Worm (Caenorhabditis elegans) whole organism, young adult: Measurements from ENCODE around the gene nspc-18.

ENCODE experiments used
- B0019.2 ChIP-seq: fragments of 200-800 bp; sonication (Bioruptor generic); conservative IDR thresholded peaks from 2 replicates; pipeline ENCODE4 v1.3.6; 2022; ENCODE audit warnings: missing genetic modification reagents, missing genetic modification characterization, missing compliant biosample characterization
- B0336.3 ChIP-seq: fragments of 200-800 bp; sonication (Bioruptor generic); IDR thresholded peaks from 2 replicates; pipeline ENCODE4 v1.3.6; 2022; ENCODE audit warnings: missing genetic modification characterization, missing compliant biosample characterization
- F22D6.2 ChIP-seq: sonication (generic microtip); optimal IDR thresholded peaks from 2 replicates; lab custom pipeline; 2016; ENCODE audit warnings: mild to moderate bottlenecking, missing genetic modification characterization, missing compliant biosample characterization
- F23B12.7 ChIP-seq: sonication (generic microtip); optimal IDR thresholded peaks from 2 replicates; lab custom pipeline; 2017; ENCODE audit warnings: missing genetic modification characterization, mild to moderate bottlenecking, missing compliant biosample characterization, antibody characterized with exemption, moderate library complexity; ENCODE audit not compliant: insufficient read depth
- F33H1.4 ChIP-seq: fragments of 200-800 bp; sonication (Bioruptor generic); IDR thresholded peaks from 2 replicates; pipeline ENCODE4 v1.3.6; 2022; ENCODE audit warnings: missing genetic modification reagents, missing genetic modification characterization, missing compliant biosample characterization
- F39B2.1 ChIP-seq: fragments of 200-800 bp; sonication (Bioruptor generic); IDR thresholded peaks from 2 replicates; pipeline ENCODE4 v1.3.6; 2022; ENCODE audit warnings: missing genetic modification reagents, missing genetic modification characterization, missing compliant biosample characterization
- F49E8.2 ChIP-seq: sonication (generic microtip); optimal IDR thresholded peaks from 3 replicates; lab custom pipeline; 2017; ENCODE audit warnings: missing genetic modification characterization, mild to moderate bottlenecking, missing compliant biosample characterization, antibody characterized with exemption, moderate library complexity; ENCODE audit not compliant: insufficient read depth
- K11D2.4 ChIP-seq: fragments of 200-800 bp; sonication (Bioruptor generic); IDR thresholded peaks from 2 replicates; pipeline ENCODE4 v1.3.6; 2022; ENCODE audit warnings: missing genetic modification reagents, missing genetic modification characterization, missing compliant biosample characterization
- K12H6.12 ChIP-seq: fragments of 200-800 bp; sonication (Bioruptor generic); optimal IDR thresholded peaks from 2 replicates; lab custom pipeline; 2018; ENCODE audit warnings: mild to moderate bottlenecking, missing genetic modification characterization, missing compliant biosample characterization
- Y53G8AR.9 ChIP-seq: fragments of 200-800 bp; sonication (Bioruptor generic); conservative IDR thresholded peaks from 2 replicates; pipeline ENCODE4 v1.3.6; 2022; ENCODE audit warnings: missing genetic modification reagents, missing genetic modification characterization, missing compliant biosample characterization
- Y56A3A.18 ChIP-seq: fragments of 200-800 bp; sonication (Bioruptor generic); IDR thresholded peaks from 2 replicates; pipeline ENCODE4 v1.3.6; 2022; ENCODE audit warnings: missing genetic modification reagents, missing genetic modification characterization, missing compliant biosample characterization
- Y95B8A.8 ChIP-seq: fragments of 200-800 bp; sonication (Bioruptor generic); IDR thresholded peaks from 2 replicates; pipeline ENCODE4 v1.3.6; 2022; ENCODE audit warnings: missing genetic modification reagents, missing genetic modification characterization, missing compliant biosample characterization
- atf-7 ChIP-seq: sonication (generic microtip); optimal IDR thresholded peaks from 2 replicates; lab custom pipeline; 2017; ENCODE audit warnings: mild to moderate bottlenecking, missing genetic modification characterization, missing compliant biosample characterization
- cebp-1 ChIP-seq, 2 experiments: fragments of 200-800 bp in 1 of 2; sonication (Bioruptor generic) in 1 of 2; sonication (generic microtip) in 1 of 2; IDR thresholded peaks in 1 of 2; optimal IDR thresholded peaks in 1 of 2; 2 replicates each; pipeline versions ENCODE4 v1.3.6 to Lab custom; 2017 to 2022; ENCODE audit warnings: missing compliant biosample characterization in 2 of 2, missing genetic modification characterization in 2 of 2, mild to moderate bottlenecking in 1 of 2, missing genetic modification reagents in 1 of 2, moderate library complexity in 1 of 2
- ceh-27 ChIP-seq: fragments of 200-800 bp; sonication (Bioruptor generic); optimal IDR thresholded peaks from 2 replicates; lab custom pipeline; 2018; ENCODE audit warnings: mild to moderate bottlenecking, missing genetic modification characterization, moderate library complexity, missing compliant biosample characterization
- ceh-40 ChIP-seq: fragments of 200-800 bp; sonication (Bioruptor generic); IDR thresholded peaks from 2 replicates; pipeline ENCODE4 v1.3.6; 2022; ENCODE audit warnings: missing genetic modification characterization, missing compliant biosample characterization
- chd-7 ChIP-seq: sonication (generic microtip); optimal IDR thresholded peaks from 2 replicates; lab custom pipeline; 2016; ENCODE audit warnings: mild to moderate bottlenecking, missing genetic modification characterization, moderate library complexity, missing compliant biosample characterization
- dox-1 ChIP-seq: fragments of 200-800 bp; sonication (Bioruptor generic); IDR thresholded peaks from 2 replicates; pipeline ENCODE4 v1.3.6; 2022; ENCODE audit warnings: missing genetic modification reagents, missing genetic modification characterization, missing compliant biosample characterization
- egrh-3 ChIP-seq: fragments of 200-800 bp; sonication (Bioruptor generic); IDR thresholded peaks from 2 replicates; pipeline ENCODE4 v1.3.6; 2022; ENCODE audit warnings: missing genetic modification reagents, missing genetic modification characterization, missing compliant biosample characterization
- fkh-3 ChIP-seq: sonication (generic microtip); optimal IDR thresholded peaks from 2 replicates; lab custom pipeline; 2016; ENCODE audit warnings: mild to moderate bottlenecking, missing genetic modification characterization, missing compliant biosample characterization
- gei-17 ChIP-seq: fragments of 200-800 bp; sonication (Bioruptor generic); optimal IDR thresholded peaks from 2 replicates; lab custom pipeline; 2018; ENCODE audit warnings: mild to moderate bottlenecking, missing genetic modification characterization, missing compliant biosample characterization
- hmg-1.2 ChIP-seq: fragments of 200-800 bp; sonication (Bioruptor generic); IDR thresholded peaks from 2 replicates; pipeline ENCODE4 v1.3.6; 2022; ENCODE audit warnings: missing genetic modification reagents, missing genetic modification characterization, missing compliant biosample characterization
- hmg-20 ChIP-seq: fragments of 200-800 bp; sonication (Bioruptor generic); IDR thresholded peaks from 2 replicates; pipeline ENCODE4 v1.3.6; 2022; ENCODE audit warnings: missing genetic modification reagents, missing genetic modification characterization, missing compliant biosample characterization
- hsf-1 ChIP-seq: fragments of 200-800 bp; sonication (Bioruptor generic); IDR thresholded peaks from 2 replicates; pipeline ENCODE4 v1.3.6; 2022; ENCODE audit warnings: missing genetic modification reagents, missing genetic modification characterization, missing compliant biosample characterization
- let-526 ChIP-seq: fragments of 200-800 bp; sonication (Bioruptor generic); IDR thresholded peaks from 2 replicates; pipeline ENCODE4 v1.3.6; 2022; ENCODE audit warnings: missing genetic modification reagents, missing genetic modification characterization, missing compliant biosample characterization
- let-607 ChIP-seq, 2 experiments: fragments of 200-800 bp in 1 of 2; sonication (Bioruptor generic) in 1 of 2; sonication (generic microtip) in 1 of 2; optimal IDR thresholded peaks; 2 replicates each; lab custom pipeline; 2016 to 2018; ENCODE audit warnings: mild to moderate bottlenecking in 2 of 2, missing compliant biosample characterization in 2 of 2, missing genetic modification characterization in 2 of 2, moderate library complexity in 2 of 2, missing genotype in 1 of 2
- lin-40 ChIP-seq: sonication (generic microtip); optimal IDR thresholded peaks from 2 replicates; lab custom pipeline; 2016; ENCODE audit warnings: missing genetic modification characterization, mild to moderate bottlenecking, missing compliant biosample characterization, missing genotype, missing genetic modification reagents
- madf-8 ChIP-seq: fragments of 200-800 bp; sonication (Bioruptor generic); conservative IDR thresholded peaks from 2 replicates; pipeline ENCODE4 v1.3.6; 2022; ENCODE audit warnings: missing genetic modification reagents, missing genetic modification characterization, missing compliant biosample characterization
- mcd-1 ChIP-seq: fragments of 200-800 bp; sonication (Bioruptor generic); IDR thresholded peaks from 2 replicates; pipeline ENCODE4 v1.3.6; 2022; ENCODE audit warnings: missing genetic modification reagents, missing genetic modification characterization, missing compliant biosample characterization
- nfya-2 ChIP-seq: fragments of 200-800 bp; sonication (Bioruptor generic); IDR thresholded peaks from 2 replicates; pipeline ENCODE4 v1.3.6; 2022; ENCODE audit warnings: missing genetic modification reagents, missing genetic modification characterization, missing compliant biosample characterization
- nhr-27 ChIP-seq: fragments of 200-800 bp; sonication (Bioruptor generic); optimal IDR thresholded peaks from 2 replicates; lab custom pipeline; 2018; ENCODE audit warnings: mild to moderate bottlenecking, missing genetic modification characterization, moderate library complexity, missing compliant biosample characterization
- nhr-80 ChIP-seq: sonication (generic microtip); optimal IDR thresholded peaks from 2 replicates; lab custom pipeline; 2016; ENCODE audit warnings: missing genetic modification characterization, missing compliant biosample characterization
- pha-4 ChIP-seq: fragments of 150-350 bp; sonication (generic microtip); optimal IDR thresholded peaks from 2 replicates; lab custom pipeline; 2014; ENCODE audit warnings: missing biosample characterization, missing genetic modification reagents, missing genetic modification characterization
- rcor-1 ChIP-seq: fragments of 200-800 bp; sonication (Bioruptor generic); IDR thresholded peaks from 2 replicates; pipeline ENCODE4 v1.3.6; 2022; ENCODE audit warnings: missing genetic modification reagents, missing genetic modification characterization, missing compliant biosample characterization
- repo-1 ChIP-seq: sonication (generic microtip); optimal IDR thresholded peaks from 2 replicates; lab custom pipeline; 2017; ENCODE audit warnings: mild to moderate bottlenecking, missing genetic modification characterization, missing compliant biosample characterization
- rpc-1 ChIP-seq, 2 experiments: fragments of 150-350 bp in 1 of 2; sonication (generic microtip) in 1 of 2; optimal IDR thresholded peaks; 2 replicates each; lab custom pipeline; 2014 to 2018; ENCODE audit warnings: missing biosample characterization in 1 of 2, missing genetic modification characterization in 1 of 2, missing genetic modification reagents in 1 of 2, missing genotype in 1 of 2
- sea-2 ChIP-seq: fragments of 200-800 bp; sonication (Bioruptor generic); IDR thresholded peaks from 2 replicates; pipeline ENCODE4 v1.3.6; 2022; ENCODE audit warnings: missing genetic modification characterization, missing compliant biosample characterization
- tbp1 ChIP-seq: fragments of 200-800 bp; sonication (Bioruptor generic); optimal IDR thresholded peaks from 2 replicates; lab custom pipeline; 2018; ENCODE audit warnings: mild to moderate bottlenecking, missing genetic modification characterization, missing compliant biosample characterization
- unc-62 ChIP-seq: fragments of 150-350 bp; optimal IDR thresholded peaks from 2 replicates; lab custom pipeline; 2014; ENCODE audit warnings: missing biosample characterization, missing genetic modification reagents, missing genetic modification characterization
- xnd-1 ChIP-seq: sonication (generic microtip); optimal IDR thresholded peaks from 2 replicates; lab custom pipeline; 2016; ENCODE audit warnings: missing genotype, missing genetic modification reagents, missing genetic modification characterization, missing compliant biosample characterization
- zfh-2 ChIP-seq: fragments of 200-800 bp; sonication (Bioruptor generic); conservative IDR thresholded peaks from 2 replicates; pipeline ENCODE4 v1.3.6; 2022; ENCODE audit warnings: missing genetic modification reagents, missing genetic modification characterization, missing compliant biosample characterization
- zim-3 ChIP-seq: sonication (generic microtip); optimal IDR thresholded peaks from 2 replicates; lab custom pipeline; 2017; ENCODE audit warnings: mild to moderate bottlenecking, missing genetic modification characterization, moderate library complexity, missing compliant biosample characterization
- ztf-22 ChIP-seq: fragments of 200-800 bp; sonication (Bioruptor generic); optimal IDR thresholded peaks from 2 replicates; lab custom pipeline; 2018; ENCODE audit warnings: mild to moderate bottlenecking, missing genetic modification characterization, moderate library complexity, missing compliant biosample characterization
- ztf-3 ChIP-seq: fragments of 200-800 bp; sonication (Bioruptor generic); optimal IDR thresholded peaks from 2 replicates; lab custom pipeline; 2018; ENCODE audit warnings: mild to moderate bottlenecking, missing genetic modification characterization, missing compliant biosample characterization

Gene nspc-18

DNA sequence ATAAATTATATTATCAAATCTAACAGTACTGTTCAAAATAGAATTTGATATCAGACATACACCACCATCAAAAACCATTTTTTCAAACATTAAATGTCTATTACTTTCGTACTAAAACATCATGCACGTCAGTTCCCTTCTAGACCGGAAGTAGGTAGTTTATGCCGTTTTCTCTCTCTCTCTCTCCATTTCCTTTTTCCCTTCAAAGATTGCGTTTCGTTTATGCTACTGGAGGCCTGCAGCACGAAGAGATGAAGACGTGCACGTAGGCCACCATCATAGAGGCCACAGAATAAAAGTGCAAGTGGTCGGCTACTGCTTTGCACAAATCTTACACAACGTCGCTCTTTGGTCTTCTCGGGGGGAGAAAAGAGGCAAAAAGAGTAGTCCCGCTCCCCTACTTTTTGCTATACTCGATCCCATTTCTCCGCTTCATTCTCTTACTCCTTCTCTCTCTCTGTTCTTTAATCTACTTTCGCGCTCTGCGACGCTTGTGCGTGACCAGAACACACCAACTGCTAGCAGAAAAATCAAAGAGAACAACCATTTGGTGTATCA lies 34.0 kb upstream of the nspc-18 start (continued):
- peak; percentile 23 for TF ChIP-seq zim-3 (tag; lab: Kevin White, UChicago)
- TF ChIP-seq B0019.2 (GFP tag; lab: Robert Waterston, UW), result no peak
- TF ChIP-seq nhr-80, result peak; percentile 61
- TF ChIP-seq mcd-1, result peak; percentile 36; the same call in 1 of the 2 replicates
- no peak for TF ChIP-seq sea-2
- no peak for TF ChIP-seq F49E8.2 (tag; lab: Kevin White, UChicago)
- TF ChIP-seq dox-1 (GFP tag; lab: Robert Waterston, UW), result peak; percentile 64
- TF ChIP-seq Y53G8AR.9 (GFP tag; lab: Robert Waterston, UW), result peak; percentile 63
- TF ChIP-seq nhr-27 (tag; lab: Kevin White, UChicago), result no peak
- peak; percentile 32; the same call in 1 of the 2 replicates for TF ChIP-seq rcor-1 (GFP tag; lab: Robert Waterston, UW)
- 0 out of 2 replicates have a peak, but pooled peaks have one; percentile 61 for TF ChIP-seq K11D2.4
- TF ChIP-seq ceh-40 (GFP tag; lab: Robert Waterston, UW), result no peak
- TF ChIP-seq lin-40, result peak; percentile 49
- 0 out of 2 replicates have a peak, but pooled peaks have one; percentile 9 for TF ChIP-seq egrh-3 (GFP tag; lab: Robert Waterston, UW)
- peak; percentile 48 for TF ChIP-seq ztf-22 (GFP tag; lab: Kevin White, UChicago)

DNA sequence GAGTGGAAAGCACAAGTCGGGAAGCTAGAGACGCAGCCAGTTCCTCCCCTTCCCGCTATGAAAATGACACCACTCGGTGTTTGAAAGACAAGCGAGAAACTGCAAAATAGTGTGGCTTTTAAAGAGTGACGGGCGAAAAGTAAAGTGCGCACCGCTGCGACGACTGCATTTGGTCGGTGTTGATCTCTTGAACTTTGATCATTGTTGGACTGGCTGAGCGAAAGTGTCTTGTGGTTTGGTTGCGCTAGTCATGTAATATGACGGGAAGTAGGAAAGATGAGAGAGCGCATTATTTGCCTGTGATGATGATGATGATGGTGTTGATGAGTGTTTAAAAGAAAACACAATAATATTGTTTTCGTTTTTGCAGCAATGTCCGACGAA lies 32.8 kb upstream of the nspc-18 start:
- TF ChIP-seq let-526 (peak; percentile 27; the same call in 1 of the 2 replicates), nfya-2 (no peak), cebp-1 (GFP tag; IDR thresholded peaks at IDR 0.05; lab: Robert Waterston, UW) (peak; percentile 48; the same call in 1 of the 2 replicates), cebp-1 (tag; optimal IDR thresholded peaks at IDR 0.05; lab: Kevin White, UChicago) (peak; percentile 90), Y56A3A.18 (peak; percentile 45; the same call in 1 of the 2 replicates), F39B2.1 (no peak), Y95B8A.8 (GFP tag; lab: Robert Waterston, UW) (no peak), pha-4 (peak; percentile 83), rpc-1 (optimal IDR thresholded peaks at IDR 0.05; lab: Kevin White, UChicago) (no peak), rpc-1 (tag; optimal IDR thresholded peaks at IDR 0.05; lab: Kevin White, UChicago) (no peak), Y53G8AR.9 (GFP tag; lab: Robert Waterston, UW) (no peak), ceh-40 (GFP tag; lab: Robert Waterston, UW) (no peak), let-607 (tag; optimal IDR thresholded peaks at IDR 0.05; lab: Kevin White, UChicago) (peak; percentile 9 to 37), zfh-2 (peak; percentile 79), repo-1 (tag; lab: Kevin White, UChicago) (peak; percentile 53), hmg-1.2 (GFP tag; lab: Robert Waterston, UW) (peak; percentile 59; the same call in 1 of the 2 replicates), K11D2.4 (peak; percentile 78), B0336.3 (GFP tag; lab: Robert Waterston, UW) (0 out of 2 replicates have a peak, but pooled peaks have one; percentile 66), dox-1 (GFP tag; lab: Robert Waterston, UW) (peak; percentile 58), chd-7 (tag; lab: Kevin White, UChicago) (peak; percentile 76), ceh-27 (GFP tag; lab: Kevin White, UChicago) (peak; percentile 85), rcor-1 (GFP tag; lab: Robert Waterston, UW) (peak; percentile 49), hsf-1 (GFP tag; lab: Robert Waterston, UW) (no peak), unc-62 (peak; percentile 70), gei-17 (GFP tag; lab: Kevin White, UChicago) (peak; percentile 67), hmg-20 (GFP tag; lab: Robert Waterston, UW) (no peak), fkh-3 (tag; lab: Kevin White, UChicago) (no peak), ztf-3 (peak; percentile 10), madf-8 (GFP tag; lab: Robert Waterston, UW) (no peak), xnd-1 (tag; lab: Kevin White, UChicago) (no peak), B0019.2 (GFP tag; lab: Robert Waterston, UW) (no peak), atf-7 (peak; percentile 92), F22D6.2 (tag; lab: Kevin White, UChicago) (peak; percentile 32), F33H1.4 (GFP tag; lab: Robert Waterston, UW) (no peak), tbp1 (GFP tag; lab: Kevin White, UChicago) (peak; percentile 55), K12H6.12 (peak; percentile 68), F23B12.7 (peak; percentile 56)
